Fruit fly (Drosophila melanogaster) whole organism, embryonic: ENCODE measurements around the gene CG43088.

Experiments
- Ada2b ChIP-seq: fragments of 200-800 bp; sonication (Bioruptor generic); IDR thresholded peaks from 2 replicates; pipeline ENCODE4 v1.3.6; 2022; ENCODE audit warnings: missing biosample characterization, missing genetic modification characterization
- B-H2 ChIP-seq: fragments of 200-800 bp; sonication (Bioruptor generic); optimal IDR thresholded peaks from 2 replicates; lab custom pipeline; 2018; ENCODE audit warnings: missing biosample characterization, mild to moderate bottlenecking, missing genetic modification characterization
- CG10147 ChIP-seq: fragments of 200-800 bp; sonication (Bioruptor generic); optimal IDR thresholded peaks from 2 replicates; lab custom pipeline; 2019; ENCODE audit warnings: missing biosample characterization, mild to moderate bottlenecking, missing genetic modification characterization, moderate library complexity
- CG10462 ChIP-seq: fragments of 200-800 bp; sonication (Bioruptor generic); optimal IDR thresholded peaks from 2 replicates; lab custom pipeline; 2016; ENCODE audit warnings: missing biosample characterization, missing genetic modification characterization
- CG10565 ChIP-seq: fragments of 200-800 bp; sonication (Bioruptor generic); optimal IDR thresholded peaks from 3 replicates; lab custom pipeline; 2016; ENCODE audit warnings: missing biosample characterization, mild to moderate bottlenecking, missing genetic modification characterization
- CG10959 ChIP-seq: fragments of 200-800 bp; sonication (Bioruptor generic); IDR thresholded peaks from 2 replicates; pipeline ENCODE4 v1.3.6; 2022; ENCODE audit warnings: missing biosample characterization, missing genetic modification characterization
- CG12659 ChIP-seq: fragments of 200-800 bp; sonication (Bioruptor generic); optimal IDR thresholded peaks from 3 replicates; lab custom pipeline; 2017; ENCODE audit warnings: mild to moderate bottlenecking, missing biosample characterization, missing genetic modification reagents, missing genetic modification characterization
- CG12744 ChIP-seq: fragments of 200-800 bp; sonication (Bioruptor generic); optimal IDR thresholded peaks from 2 replicates; lab custom pipeline; 2016; ENCODE audit warnings: missing biosample characterization, missing genetic modification characterization
- CG18476 ChIP-seq: fragments of 200-800 bp; sonication (Bioruptor generic); optimal IDR thresholded peaks from 2 replicates; lab custom pipeline; 2016; ENCODE audit warnings: missing biosample characterization, mild to moderate bottlenecking, missing genetic modification characterization
- CG2116 ChIP-seq: fragments of 200-800 bp; sonication (Bioruptor generic); optimal IDR thresholded peaks from 3 replicates; lab custom pipeline; 2018; ENCODE audit warnings: missing biosample characterization, mild to moderate bottlenecking, missing genetic modification characterization
- CG31441 ChIP-seq: fragments of 200-800 bp; sonication (Bioruptor generic); IDR thresholded peaks from 2 replicates; pipeline ENCODE4 v1.3.6; 2022; ENCODE audit warnings: missing biosample characterization, missing genetic modification characterization
- CG32767 ChIP-seq: fragments of 200-800 bp; sonication (Bioruptor generic); IDR thresholded peaks from 2 replicates; pipeline ENCODE4 v1.3.6; 2022; ENCODE audit warnings: missing biosample characterization, missing genetic modification characterization
- CG4404 ChIP-seq: fragments of 200-800 bp; sonication (Bioruptor generic); IDR thresholded peaks from 2 replicates; pipeline ENCODE4 v1.3.6; 2022; ENCODE audit warnings: missing biosample characterization, missing genetic modification characterization
- CG4707 ChIP-seq: fragments of 200-800 bp; sonication (Bioruptor generic); optimal IDR thresholded peaks from 2 replicates; lab custom pipeline; 2018; ENCODE audit warnings: missing biosample characterization, mild to moderate bottlenecking, missing genetic modification characterization, moderate library complexity
- CG4730 ChIP-seq: fragments of 200-800 bp; sonication (Bioruptor generic); IDR thresholded peaks from 2 replicates; pipeline ENCODE4 v1.3.6; 2022; ENCODE audit warnings: missing biosample characterization, missing genetic modification characterization
- CG5953 ChIP-seq: fragments of 200-800 bp; sonication (Bioruptor generic); IDR thresholded peaks from 2 replicates; pipeline ENCODE4 v1.3.6; 2022; ENCODE audit warnings: missing biosample characterization, missing genetic modification characterization
- CG6765 ChIP-seq: fragments of 200-800 bp; sonication (Bioruptor generic); optimal IDR thresholded peaks from 3 replicates; lab custom pipeline; 2017; ENCODE audit warnings: missing biosample characterization, mild to moderate bottlenecking, missing genetic modification characterization
- CG7963 ChIP-seq: fragments of 200-800 bp; sonication (Bioruptor generic); IDR thresholded peaks from 3 replicates; pipeline ENCODE4 v1.3.6; 2022; ENCODE audit warnings: missing biosample characterization, missing genetic modification characterization; ENCODE audit not compliant: partially characterized antibody
- CG8290 ChIP-seq, 3 experiments: fragments of 200-800 bp; sonication (Bioruptor generic); optimal IDR thresholded peaks; 2 replicates each; lab custom pipeline; 2016 to 2019; ENCODE audit warnings: missing biosample characterization in 3 of 3, missing genetic modification characterization in 3 of 3, mild to moderate bottlenecking in 2 of 3, moderate library complexity in 1 of 3
- CG8944 ChIP-seq: fragments of 200-800 bp; sonication (Bioruptor generic); optimal IDR thresholded peaks from 3 replicates; lab custom pipeline; 2016; ENCODE audit warnings: missing biosample characterization, missing genetic modification characterization
- CG9609 ChIP-seq: fragments of 200-800 bp; sonication (Bioruptor generic); optimal IDR thresholded peaks from 3 replicates; lab custom pipeline; 2016; ENCODE audit warnings: missing biosample characterization, missing genetic modification characterization
- Dll ChIP-seq: fragments of 200-800 bp; sonication (Bioruptor generic); IDR thresholded peaks from 4 replicates; pipeline ENCODE4 v1.3.6; 2022; ENCODE audit warnings: missing biosample characterization, missing genetic modification characterization; ENCODE audit not compliant: partially characterized antibody
- Ets65A ChIP-seq: fragments of 200-800 bp; sonication (Bioruptor generic); peaks from one replicate; lab custom pipeline; 2016; ENCODE audit warnings: missing biosample characterization, missing genetic modification characterization
- GATAe ChIP-seq: fragments of 200-800 bp; sonication (Bioruptor generic); conservative IDR thresholded peaks from 2 replicates; pipeline ENCODE4 v1.3.6; 2022; ENCODE audit warnings: missing biosample characterization, missing genetic modification characterization
- H2.0 ChIP-seq: fragments of 200-800 bp; sonication (Bioruptor generic); IDR thresholded peaks from 2 replicates; pipeline ENCODE4 v1.3.6; 2022; ENCODE audit warnings: missing biosample characterization, missing genetic modification characterization
- HLH4C ChIP-seq: fragments of 200-800 bp; sonication (Bioruptor generic); IDR thresholded peaks from 3 replicates; pipeline ENCODE4 v1.3.6; 2022; ENCODE audit warnings: missing biosample characterization, missing genetic modification characterization; ENCODE audit not compliant: partially characterized antibody
- Hmr ChIP-seq: fragments of 200-800 bp; sonication (Bioruptor generic); optimal IDR thresholded peaks from 3 replicates; lab custom pipeline; 2017; ENCODE audit warnings: mild to moderate bottlenecking, missing biosample characterization, missing genetic modification reagents, missing genetic modification characterization
- Meics ChIP-seq: fragments of 200-800 bp; sonication (Bioruptor generic); optimal IDR thresholded peaks from 2 replicates; lab custom pipeline; 2017; ENCODE audit warnings: missing biosample characterization, mild to moderate bottlenecking, missing genetic modification characterization
- Nf-YA ChIP-seq: fragments of 200-800 bp; sonication (Bioruptor generic); IDR thresholded peaks from 2 replicates; pipeline ENCODE4 v1.3.6; 2022; ENCODE audit warnings: missing biosample characterization, missing genetic modification characterization
- Oli ChIP-seq: fragments of 200-800 bp; sonication (Bioruptor generic); optimal IDR thresholded peaks from 2 replicates; lab custom pipeline; 2018; ENCODE audit warnings: missing biosample characterization, mild to moderate bottlenecking, missing genetic modification characterization, moderate library complexity
- Sox100B ChIP-seq: fragments of 200-800 bp; sonication (Bioruptor generic); optimal IDR thresholded peaks from 3 replicates; lab custom pipeline; 2018; ENCODE audit warnings: missing biosample characterization, mild to moderate bottlenecking, missing genetic modification characterization
- ash1 ChIP-seq: fragments of 200-800 bp; sonication (Bioruptor generic); optimal IDR thresholded peaks from 2 replicates; lab custom pipeline; 2018; ENCODE audit warnings: missing biosample characterization, mild to moderate bottlenecking, missing genetic modification characterization
- bcd ChIP-seq: fragments of 200-800 bp; sonication (Bioruptor generic); optimal IDR thresholded peaks from 2 replicates; lab custom pipeline; 2017; ENCODE audit warnings: missing biosample characterization, mild to moderate bottlenecking, missing genetic modification characterization
- bigmax ChIP-seq: fragments of 200-800 bp; sonication (Bioruptor generic); optimal IDR thresholded peaks from 2 replicates; lab custom pipeline; 2018; ENCODE audit warnings: missing biosample characterization, mild to moderate bottlenecking, missing genetic modification characterization
- caup ChIP-seq: fragments of 200-800 bp; sonication (Bioruptor generic); optimal IDR thresholded peaks from 3 replicates; lab custom pipeline; 2017; ENCODE audit warnings: missing biosample characterization, mild to moderate bottlenecking, missing genetic modification characterization, moderate library complexity; ENCODE audit not compliant: severe bottlenecking
- crc ChIP-seq: fragments of 200-800 bp; sonication (Bioruptor generic); optimal IDR thresholded peaks from 2 replicates; lab custom pipeline; 2016; ENCODE audit warnings: missing biosample characterization, missing genetic modification characterization
- dysf ChIP-seq: fragments of 200-800 bp; sonication (Bioruptor generic); IDR thresholded peaks from 3 replicates; pipeline ENCODE4 v1.3.6; 2022; ENCODE audit warnings: missing biosample characterization, missing genetic modification characterization
- esg ChIP-seq: fragments of 200-800 bp; sonication (Bioruptor generic); conservative IDR thresholded peaks from 2 replicates; pipeline ENCODE4 v1.3.6; 2022; ENCODE audit warnings: missing biosample characterization, missing genetic modification characterization
- eve ChIP-seq, 2 experiments: fragments of >200 bp; optimal IDR thresholded peaks; 2 replicates each; lab custom pipeline; 2017; ENCODE audit warnings: missing biosample characterization in 2 of 2, missing genetic modification characterization in 2 of 2
- exex ChIP-seq: fragments of 200-800 bp; sonication (Bioruptor generic); optimal IDR thresholded peaks from 4 replicates; lab custom pipeline; 2018; ENCODE audit warnings: missing biosample characterization, mild to moderate bottlenecking, missing genetic modification characterization, moderate library complexity
- fd3F ChIP-seq: fragments of 200-800 bp; sonication (Bioruptor generic); optimal IDR thresholded peaks from 2 replicates; lab custom pipeline; 2018; ENCODE audit warnings: missing biosample characterization, mild to moderate bottlenecking, missing genetic modification characterization, moderate library complexity
- fd96Cb ChIP-seq: fragments of 200-800 bp; sonication (Bioruptor generic); optimal IDR thresholded peaks from 2 replicates; lab custom pipeline; 2018; ENCODE audit warnings: missing biosample characterization, mild to moderate bottlenecking, missing genetic modification characterization, moderate library complexity
- fu2 ChIP-seq: fragments of 200-800 bp; sonication (Bioruptor generic); optimal IDR thresholded peaks from 2 replicates; lab custom pipeline; 2016; ENCODE audit warnings: missing biosample characterization, missing genetic modification characterization
- grau ChIP-seq: fragments of 200-800 bp; optimal IDR thresholded peaks from 3 replicates; lab custom pipeline; 2019; ENCODE audit warnings: missing biosample characterization, mild to moderate bottlenecking, missing genetic modification characterization, moderate library complexity
- h ChIP-seq: fragments of >200 bp; optimal IDR thresholded peaks from 2 replicates; lab custom pipeline; 2017
- klu ChIP-seq: fragments of 200-800 bp; sonication (Bioruptor generic); IDR thresholded peaks from 2 replicates; pipeline ENCODE4 v1.3.6; 2022; ENCODE audit warnings: missing biosample characterization, missing genetic modification characterization
- pita ChIP-seq: fragments of 200-800 bp; sonication (Bioruptor generic); optimal IDR thresholded peaks from 2 replicates; lab custom pipeline; 2017; ENCODE audit warnings: missing biosample characterization, mild to moderate bottlenecking, missing genetic modification characterization
- slp2 ChIP-seq: fragments of 200-800 bp; sonication (Bioruptor generic); optimal IDR thresholded peaks from 2 replicates; lab custom pipeline; 2016; ENCODE audit warnings: missing biosample characterization, missing genetic modification characterization
- stc ChIP-seq: fragments of 200-800 bp; sonication (Bioruptor generic); IDR thresholded peaks from 2 replicates; pipeline ENCODE4 v1.3.6; 2022; ENCODE audit warnings: missing biosample characterization, missing genetic modification characterization
- stwl ChIP-seq: fragments of 200-800 bp; sonication (Bioruptor generic); optimal IDR thresholded peaks from 3 replicates; lab custom pipeline; 2018; ENCODE audit warnings: missing biosample characterization, mild to moderate bottlenecking, missing genetic modification characterization, moderate library complexity
- tup ChIP-seq: fragments of 200-800 bp; sonication (Bioruptor generic); optimal IDR thresholded peaks from 2 replicates; lab custom pipeline; 2016; ENCODE audit warnings: missing biosample characterization, mild to moderate bottlenecking, missing genetic modification characterization, moderate library complexity

The CG43088 gene

dm6 chrX:14738420-14738819 is 36.3 kb downstream of the CG43088 start (continued):
- TF ChIP-seq Dll (no peak), ash1 (GFP tag; lab: Kevin White, UChicago) (no peak), CG10462 (GFP tag; lab: Kevin White, UChicago) (no peak), caup (GFP tag; lab: Kevin White, UChicago) (no peak), CG4404 (GFP tag; lab: Robert Waterston, UW) (no peak), GATAe (GFP tag; lab: Robert Waterston, UW) (no peak), CG5953 (GFP tag; lab: Robert Waterston, UW) (no peak), CG10565 (GFP tag; lab: Kevin White, UChicago) (no peak), CG8944 (GFP tag; lab: Kevin White, UChicago) (no peak), HLH4C (GFP tag; lab: Robert Waterston, UW) (no peak), CG12659 (no peak), fd3F (GFP tag; lab: Kevin White, UChicago) (no peak), eve (GFP tag; optimal IDR thresholded peaks at IDR 0.05; lab: Kevin White, UChicago) (peak in 1 of 2 experiments; percentile 10), Meics (GFP tag; lab: Kevin White, UChicago) (peak; percentile 2), CG32767 (no peak), Hmr (GFP tag; lab: Kevin White, UChicago) (no peak), stwl (tag; lab: Kevin White, UChicago) (no peak), CG4707 (GFP tag; lab: Kevin White, UChicago) (no peak), slp2 (peak; percentile 16), CG18476 (GFP tag; lab: Kevin White, UChicago) (no peak), dysf (GFP tag; lab: Robert Waterston, UW) (no peak), klu (GFP tag; lab: Robert Waterston, UW) (no peak), CG31441 (GFP tag; lab: Robert Waterston, UW) (0 out of 2 replicates have a peak, but pooled peaks have one; percentile 11), CG8290 (GFP tag; optimal IDR thresholded peaks at IDR 0.05; lab: Kevin White, UChicago) (no peak), CG8290 (tag; optimal IDR thresholded peaks at IDR 0.05; lab: Kevin White, UChicago) (no peak), bcd (GFP tag; lab: Kevin White, UChicago) (no peak), fu2 (no peak), CG10959 (GFP tag; lab: Robert Waterston, UW) (0 out of 2 replicates have a peak, but pooled peaks have one; percentile 18), bigmax (no peak), h (lab: Kevin White, UChicago) (no peak), esg (GFP tag; lab: Robert Waterston, UW) (no peak), crc (GFP tag; lab: Kevin White, UChicago) (no peak), B-H2 (no peak), stc (GFP tag; lab: Robert Waterston, UW) (no peak), tup (no peak), Ets65A (GFP tag; lab: Kevin White, UChicago) (peak; percentile 29), CG7963 (GFP tag; lab: Robert Waterston, UW) (no peak), CG12744 (GFP tag; lab: Kevin White, UChicago) (no peak), pita (no peak), CG2116 (GFP tag; lab: Kevin White, UChicago) (no peak), Oli (peak; percentile 26), exex (tag; lab: Kevin White, UChicago) (no peak), CG9609 (GFP tag; lab: Kevin White, UChicago) (no peak), fd96Cb (tag; lab: Kevin White, UChicago) (peak; percentile 36), grau (tag; lab: Kevin White, UChicago) (peak; percentile 13), CG10147 (no peak), CG4730 (no peak), Sox100B (no peak), Nf-YA (0 out of 2 replicates have a peak, but pooled peaks have one; percentile 20), H2.0 (peak; percentile 10; the same call in 1 of the 2 replicates), CG6765 (GFP tag; lab: Kevin White, UChicago) (no peak), Ada2b (GFP tag; lab: Robert Waterston, UW) (0 out of 2 replicates have a peak, but pooled peaks have one; percentile 10)
